Worm (Caenorhabditis elegans) whole organism, L4/young adult: Measurements from ENCODE around the gene eps-8.

Source experiments
- W03F9.2 ChIP-seq: fragments of 150-350 bp; optimal IDR thresholded peaks from 2 replicates; lab custom pipeline; 2014; ENCODE audit warnings: missing biosample characterization, missing genetic modification characterization
- him-1 ChIP-seq: sonication (generic microtip); optimal IDR thresholded peaks from 2 replicates; lab custom pipeline; 2016; ENCODE audit warnings: missing genotype, missing genetic modification reagents, missing genetic modification characterization, missing compliant biosample characterization

DNA sequence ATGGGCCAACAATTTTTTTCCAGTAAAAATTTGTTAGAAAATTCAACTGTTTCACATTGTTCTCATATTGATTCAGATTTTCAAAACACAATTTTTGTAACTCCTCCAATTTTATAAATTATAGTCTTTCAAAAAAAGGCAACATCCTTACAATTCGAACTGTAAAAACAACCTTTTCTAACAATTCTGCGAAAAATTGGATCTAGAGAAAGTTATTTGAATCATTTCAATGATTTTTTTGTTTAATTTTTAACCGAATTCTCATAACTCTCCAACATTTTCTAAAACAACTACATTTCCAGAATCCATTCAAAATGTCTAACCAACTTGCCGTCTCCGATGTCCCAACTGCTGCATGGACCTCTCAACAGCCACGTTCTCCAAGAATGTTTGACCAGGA lies 40.0 kb downstream of the eps-8 start, which contains the start of gene ccch-5:
- no peak for TF ChIP-seq him-1 (tag; lab: Kevin White, UChicago)
- TF ChIP-seq W03F9.2 (tag; lab: Kevin White, UChicago), result no peak
